Fruit fly (Drosophila melanogaster) whole organism, embryonic: ENCODE results near the gene CG9449.

Experiments
- CG10654 ChIP-seq: fragments of 200-800 bp; sonication (Bioruptor generic); optimal IDR thresholded peaks from 2 replicates; lab custom pipeline; 2016; ENCODE audit warnings: missing biosample characterization, missing genetic modification characterization
- CG12104 ChIP-seq: fragments of 200-800 bp; sonication (Bioruptor generic); optimal IDR thresholded peaks from 3 replicates; lab custom pipeline; 2016; ENCODE audit warnings: missing biosample characterization, missing genetic modification characterization
- CG15601 ChIP-seq: fragments of 200-800 bp; sonication (Bioruptor generic); optimal IDR thresholded peaks from 3 replicates; lab custom pipeline; 2019; ENCODE audit warnings: missing biosample characterization, mild to moderate bottlenecking, missing genetic modification characterization, moderate library complexity
- CG1647 ChIP-seq: fragments of 200-800 bp; sonication (Bioruptor generic); optimal IDR thresholded peaks from 3 replicates; lab custom pipeline; 2016; ENCODE audit warnings: missing biosample characterization, missing genetic modification characterization
- CG17186 ChIP-seq: fragments of 200-800 bp; sonication (Bioruptor generic); optimal IDR thresholded peaks from 3 replicates; lab custom pipeline; 2017; ENCODE audit warnings: missing biosample characterization, missing genetic modification reagents, missing genetic modification characterization
- CG18619 ChIP-seq: fragments of 200-800 bp; sonication (Bioruptor generic); optimal IDR thresholded peaks from 3 replicates; lab custom pipeline; 2017; ENCODE audit warnings: missing biosample characterization, mild to moderate bottlenecking, missing genetic modification characterization
- CG34422 ChIP-seq: fragments of 200-800 bp; sonication (Bioruptor generic); IDR thresholded peaks from 3 replicates; pipeline ENCODE4 v1.3.6; 2022; ENCODE audit warnings: missing biosample characterization, missing genetic modification characterization
- CG4360 ChIP-seq: fragments of 200-800 bp; sonication (Bioruptor generic); IDR thresholded peaks from 2 replicates; pipeline ENCODE4 v1.3.6; 2022; ENCODE audit warnings: missing biosample characterization, missing genetic modification characterization
- CG43689 ChIP-seq: fragments of 200-800 bp; sonication (Bioruptor generic); IDR thresholded peaks from 2 replicates; pipeline ENCODE4 v1.3.6; 2022; ENCODE audit warnings: missing biosample characterization, missing genetic modification characterization
- CG5180 ChIP-seq: fragments of 200-800 bp; sonication (Bioruptor generic); optimal IDR thresholded peaks from 3 replicates; lab custom pipeline; 2017; ENCODE audit warnings: missing biosample characterization, missing genetic modification characterization, mild to moderate bottlenecking, moderate library complexity, missing genetic modification reagents
- CG6272 ChIP-seq: fragments of 200-800 bp; sonication (Bioruptor generic); IDR thresholded peaks from 2 replicates; pipeline ENCODE4 v1.3.6; 2022; ENCODE audit warnings: missing biosample characterization, missing genetic modification characterization
- CG6791 ChIP-seq: fragments of 200-800 bp; sonication (Bioruptor generic); IDR thresholded peaks from 3 replicates; pipeline ENCODE4 v1.3.6; 2022; ENCODE audit warnings: missing biosample characterization, missing genetic modification characterization; ENCODE audit not compliant: partially characterized antibody
- CG8924 ChIP-seq: fragments of 200-800 bp; optimal IDR thresholded peaks from 3 replicates; lab custom pipeline; 2019; ENCODE audit warnings: missing biosample characterization, mild to moderate bottlenecking, missing genetic modification characterization, moderate library complexity
- CG9215 ChIP-seq: fragments of 200-800 bp; sonication (Bioruptor generic); IDR thresholded peaks from 2 replicates; pipeline ENCODE4 v1.3.6; 2022; ENCODE audit warnings: missing biosample characterization, missing genetic modification characterization
- D ChIP-seq, 2 experiments: fragments of 200-800 bp in 1 of 2; fragments of >200 bp in 1 of 2; sonication (Bioruptor generic) in 1 of 2; optimal IDR thresholded peaks; 2 replicates in 1 of 2; 3 replicates in 1 of 2; lab custom pipeline; 2017; ENCODE audit warnings: mild to moderate bottlenecking in 1 of 2, missing biosample characterization in 1 of 2, missing genetic modification characterization in 1 of 2, missing genetic modification reagents in 1 of 2
- E2f2 ChIP-seq: fragments of 200-800 bp; sonication (Bioruptor generic); IDR thresholded peaks from 2 replicates; pipeline ENCODE4 v1.3.6; 2022; ENCODE audit warnings: missing biosample characterization, missing genetic modification characterization
- Gug ChIP-seq: fragments of 200-800 bp; sonication (Bioruptor generic); IDR thresholded peaks from 4 replicates; pipeline ENCODE4 v1.3.6; 2022; ENCODE audit warnings: missing biosample characterization, missing genetic modification characterization
- Hand ChIP-seq: fragments of 200-800 bp; sonication (Bioruptor generic); optimal IDR thresholded peaks from 2 replicates; lab custom pipeline; 2017; ENCODE audit warnings: mild to moderate bottlenecking, missing biosample characterization, missing genetic modification reagents, missing genetic modification characterization
- HmgD ChIP-seq: fragments of 200-800 bp; sonication (Bioruptor generic); optimal IDR thresholded peaks from 3 replicates; lab custom pipeline; 2016; ENCODE audit warnings: missing biosample characterization, missing genetic modification characterization
- Kr ChIP-seq: fragments of 200-800 bp; sonication (Bioruptor generic); optimal IDR thresholded peaks from 2 replicates; lab custom pipeline; 2017; ENCODE audit warnings: missing biosample characterization, mild to moderate bottlenecking, missing genetic modification characterization
- Meics ChIP-seq: fragments of 200-800 bp; sonication (Bioruptor generic); optimal IDR thresholded peaks from 2 replicates; lab custom pipeline; 2017; ENCODE audit warnings: missing biosample characterization, mild to moderate bottlenecking, missing genetic modification characterization
- Mrtf ChIP-seq: fragments of 200-800 bp; sonication (Bioruptor generic); IDR thresholded peaks from 3 replicates; pipeline ENCODE4 v1.3.6; 2022; ENCODE audit warnings: missing biosample characterization, missing genetic modification characterization
- NfI ChIP-seq: fragments of 200-800 bp; sonication (Bioruptor generic); optimal IDR thresholded peaks from 3 replicates; lab custom pipeline; 2018; ENCODE audit warnings: missing biosample characterization, mild to moderate bottlenecking, missing genetic modification characterization, moderate library complexity
- Pdp1 ChIP-seq, 2 experiments: fragments of 200-800 bp; sonication (Bioruptor generic); optimal IDR thresholded peaks; 3 replicates each; lab custom pipeline; 2016; ENCODE audit warnings: missing biosample characterization in 2 of 2, missing genetic modification characterization in 2 of 2, mild to moderate bottlenecking in 1 of 2, moderate library complexity in 1 of 2
- Ptx1 ChIP-seq: fragments of 200-800 bp; sonication (Bioruptor generic); IDR thresholded peaks from 2 replicates; pipeline ENCODE4 v1.3.6; 2022; ENCODE audit warnings: missing biosample characterization, missing genetic modification characterization
- YL-1 ChIP-seq: fragments of 200-800 bp; sonication (Bioruptor generic); optimal IDR thresholded peaks from 3 replicates; lab custom pipeline; 2017; ENCODE audit warnings: missing biosample characterization, mild to moderate bottlenecking, missing genetic modification characterization
- amos ChIP-seq: fragments of 200-800 bp; sonication (Bioruptor generic); IDR thresholded peaks from 2 replicates; pipeline ENCODE4 v1.3.6; 2022; ENCODE audit warnings: missing biosample characterization, missing genetic modification characterization; ENCODE audit not compliant: partially characterized antibody
- bbx ChIP-seq: fragments of 200-800 bp; sonication (Bioruptor generic); IDR thresholded peaks from 2 replicates; pipeline ENCODE4 v1.3.6; 2022; ENCODE audit warnings: missing biosample characterization, missing genetic modification characterization; ENCODE audit not compliant: partially characterized antibody
- btn ChIP-seq: fragments of 200-800 bp; sonication (Bioruptor generic); optimal IDR thresholded peaks from 2 replicates; lab custom pipeline; 2016; ENCODE audit warnings: missing biosample characterization, missing genetic modification characterization
- cad ChIP-seq: fragments of >200 bp; optimal IDR thresholded peaks from 2 replicates; lab custom pipeline; 2017; ENCODE audit warnings: missing biosample characterization, missing genetic modification characterization
- chinmo ChIP-seq: fragments of 200-800 bp; sonication (Bioruptor generic); IDR thresholded peaks from 4 replicates; pipeline ENCODE4 v1.3.6; 2022; ENCODE audit warnings: missing biosample characterization, missing genetic modification characterization; ENCODE audit not compliant: partially characterized antibody
- dan ChIP-seq: fragments of 200-800 bp; sonication (Bioruptor generic); IDR thresholded peaks from 2 replicates; pipeline ENCODE4 v1.3.6; 2022; ENCODE audit warnings: missing biosample characterization, missing genetic modification characterization
- dm ChIP-seq: fragments of 200-800 bp; sonication (Bioruptor generic); optimal IDR thresholded peaks from 3 replicates; lab custom pipeline; 2016; ENCODE audit warnings: missing biosample characterization, missing genetic modification characterization
- en ChIP-seq: fragments of 200-800 bp; sonication (Bioruptor generic); optimal IDR thresholded peaks from 2 replicates; lab custom pipeline; 2016; ENCODE audit warnings: missing biosample characterization, missing genetic modification characterization
- fru ChIP-seq: fragments of >200 bp; optimal IDR thresholded peaks from 2 replicates; lab custom pipeline; 2017
- grn ChIP-seq: fragments of 200-800 bp; sonication (Bioruptor generic); optimal IDR thresholded peaks from 3 replicates; lab custom pipeline; 2017; ENCODE audit warnings: missing biosample characterization, missing genetic modification characterization
- nau ChIP-seq: fragments of 200-800 bp; sonication (Bioruptor generic); optimal IDR thresholded peaks from 3 replicates; lab custom pipeline; 2017; ENCODE audit warnings: missing biosample characterization, mild to moderate bottlenecking, missing genetic modification characterization, missing genetic modification reagents
- oc ChIP-seq: fragments of 200-800 bp; sonication (Bioruptor generic); optimal IDR thresholded peaks from 2 replicates; lab custom pipeline; 2018; ENCODE audit warnings: missing biosample characterization, mild to moderate bottlenecking, missing genetic modification characterization, moderate library complexity
- phol ChIP-seq: fragments of 200-800 bp; sonication (Bioruptor generic); optimal IDR thresholded peaks from 3 replicates; lab custom pipeline; 2018; ENCODE audit warnings: missing biosample characterization, mild to moderate bottlenecking, missing genetic modification characterization, moderate library complexity
- sc ChIP-seq, 3 experiments: fragments of >200 bp in 2 of 3; fragments of 200-800 bp in 1 of 3; sonication (Bioruptor generic) in 1 of 3; optimal IDR thresholded peaks; 2 replicates in 2 of 3; 3 replicates in 1 of 3; lab custom pipeline; 2017; ENCODE audit warnings: mild to moderate bottlenecking in 1 of 3, missing biosample characterization in 1 of 3, missing genetic modification characterization in 1 of 3, missing genetic modification reagents in 1 of 3
- scrt ChIP-seq: fragments of 200-800 bp; sonication (Bioruptor generic); optimal IDR thresholded peaks from 2 replicates; lab custom pipeline; 2018; ENCODE audit warnings: missing biosample characterization, mild to moderate bottlenecking, missing genetic modification characterization, moderate library complexity
- sim ChIP-seq: fragments of 200-800 bp; sonication (Bioruptor generic); IDR thresholded peaks from 2 replicates; pipeline ENCODE4 v1.3.6; 2022; ENCODE audit warnings: missing biosample characterization, missing genetic modification characterization
- ssp ChIP-seq: fragments of 200-800 bp; sonication (Bioruptor generic); IDR thresholded peaks from 2 replicates; pipeline ENCODE4 v1.3.6; 2022; ENCODE audit warnings: missing biosample characterization, missing genetic modification characterization
- sug ChIP-seq: fragments of 200-800 bp; optimal IDR thresholded peaks from 2 replicates; lab custom pipeline; 2019; ENCODE audit warnings: missing biosample characterization, mild to moderate bottlenecking, missing genetic modification characterization, moderate library complexity
- tgo ChIP-seq: fragments of 200-800 bp; sonication (Bioruptor generic); IDR thresholded peaks from 3 replicates; pipeline ENCODE4 v1.3.6; 2022; ENCODE audit warnings: missing biosample characterization, missing genetic modification characterization
- tna ChIP-seq: fragments of 200-800 bp; sonication (Bioruptor generic); IDR thresholded peaks from 2 replicates; pipeline ENCODE4 v1.3.6; 2022; ENCODE audit warnings: missing biosample characterization, missing genetic modification characterization; ENCODE audit not compliant: partially characterized antibody
- vnd ChIP-seq: fragments of 200-800 bp; sonication (Bioruptor generic); IDR thresholded peaks from 3 replicates; pipeline ENCODE4 v1.3.6; 2022; ENCODE audit warnings: missing biosample characterization, missing genetic modification characterization; ENCODE audit not compliant: partially characterized antibody

CG9449 gene

DNA sequence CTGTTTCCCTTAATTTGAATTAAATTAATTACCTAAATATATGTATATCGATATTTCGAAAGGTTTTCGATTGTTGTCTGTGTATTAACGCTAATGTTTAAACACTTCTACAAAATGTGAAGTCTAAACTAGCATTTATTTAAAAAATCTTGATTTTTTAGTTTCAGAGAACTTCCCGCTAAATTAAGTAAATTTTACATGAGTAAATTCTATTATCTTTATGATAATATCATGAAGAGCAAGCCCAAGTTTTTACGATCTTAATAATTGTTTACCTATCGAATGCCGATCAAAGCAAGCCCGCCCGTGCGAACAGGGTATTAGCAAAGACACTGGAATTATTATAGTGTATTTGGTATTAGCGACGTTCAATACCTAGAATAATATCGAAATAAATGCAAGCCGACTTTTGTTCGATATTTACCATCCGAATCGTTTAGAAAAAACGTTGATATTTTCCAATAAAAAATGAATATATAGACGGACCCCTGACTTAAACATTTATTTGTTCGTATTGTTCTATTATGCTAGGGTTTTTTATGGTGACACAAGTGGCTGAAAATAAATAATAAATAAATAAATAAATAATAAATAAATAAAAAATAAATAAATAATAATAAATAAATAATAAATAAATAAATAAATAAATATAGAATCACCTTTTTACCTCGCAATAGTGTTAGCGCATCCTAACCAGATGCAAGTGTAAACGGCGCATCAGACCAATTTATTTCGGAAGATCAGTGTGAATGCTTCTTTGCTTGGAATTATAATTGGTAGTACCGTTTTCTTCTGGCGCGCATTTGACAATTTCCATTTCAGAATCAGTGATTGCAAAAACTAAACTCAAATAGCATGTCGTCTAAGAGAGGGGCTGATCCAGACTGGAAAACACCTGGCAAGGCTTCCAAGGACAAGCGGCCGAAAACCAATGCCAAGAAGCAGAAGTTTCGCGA lies 50.9 kb downstream of the CG9449 start, which contains the start of the genes CG33062 and Chd3 (continued):
- TF ChIP-seq nau (GFP tag; lab: Kevin White, UChicago) (no peak), CG18619 (GFP tag; lab: Kevin White, UChicago) (no peak), Kr (GFP tag; lab: Kevin White, UChicago) (no peak), Mrtf (GFP tag; lab: Robert Waterston, UW) (no peak), sc (optimal IDR thresholded peaks at IDR 0.05; lab: Kevin White, UChicago) (no peak), sc (GFP tag; optimal IDR thresholded peaks at IDR 0.05; lab: Kevin White, UChicago) (no peak), CG1647 (GFP tag; lab: Kevin White, UChicago) (no peak), CG43689 (GFP tag; lab: Robert Waterston, UW) (no peak), ssp (peak; percentile 97), NfI (GFP tag; lab: Kevin White, UChicago) (no peak), CG15601 (tag; lab: Kevin White, UChicago) (no peak), CG12104 (no peak), Pdp1 (GFP tag; optimal IDR thresholded peaks at IDR 0.05; lab: Kevin White, UChicago) (no peak), E2f2 (GFP tag; lab: Robert Waterston, UW) (peak; percentile 53), HmgD (GFP tag; lab: Kevin White, UChicago) (no peak), CG8924 (tag; lab: Kevin White, UChicago) (no peak), D (optimal IDR thresholded peaks at IDR 0.05; lab: Kevin White, UChicago) (no peak), D (GFP tag; optimal IDR thresholded peaks at IDR 0.05; lab: Kevin White, UChicago) (no peak), CG6791 (GFP tag; lab: Robert Waterston, UW) (peak; percentile 56; the same call in 1 of the 3 replicates), CG5180 (GFP tag; lab: Kevin White, UChicago) (no peak), oc (tag; lab: Kevin White, UChicago) (no peak), CG9215 (GFP tag; lab: Robert Waterston, UW) (0 out of 2 replicates have a peak, but pooled peaks have one; percentile 40), btn (GFP tag; lab: Kevin White, UChicago) (no peak), chinmo (GFP tag; lab: Robert Waterston, UW) (no peak), YL-1 (peak; percentile 2), CG6272 (peak; percentile 55), amos (GFP tag; lab: Robert Waterston, UW) (peak; percentile 39; the same call in 1 of the 2 replicates), en (no peak), tgo (no peak), scrt (GFP tag; lab: Kevin White, UChicago) (no peak), tna (GFP tag; lab: Robert Waterston, UW) (no peak), fru (no peak), CG17186 (GFP tag; lab: Kevin White, UChicago) (no peak), sug (tag; lab: Kevin White, UChicago) (no peak), grn (GFP tag; lab: Kevin White, UChicago) (no peak), bbx (GFP tag; lab: Robert Waterston, UW) (no peak), Meics (no peak), Hand (GFP tag; lab: Kevin White, UChicago) (no peak), cad (GFP tag; lab: Kevin White, UChicago) (no peak), vnd (GFP tag; lab: Robert Waterston, UW) (peak; percentile 27; the same call in 2 of the 3 replicates), CG4360 (GFP tag; lab: Robert Waterston, UW) (no peak), Gug (GFP tag; lab: Robert Waterston, UW) (peak; percentile 35; the same call in 2 of the 4 replicates), CG10654 (GFP tag; lab: Kevin White, UChicago) (no peak), Ptx1 (GFP tag; lab: Robert Waterston, UW) (peak; percentile 53; the same call in 1 of the 2 replicates), phol (tag; lab: Kevin White, UChicago) (peak; percentile 60), dm (GFP tag; lab: Kevin White, UChicago) (no peak), sim (no peak), CG34422 (GFP tag; lab: Robert Waterston, UW) (0 out of 3 replicates have a peak, but pooled peaks have one; percentile 32), dan (GFP tag; lab: Robert Waterston, UW) (no peak)
